Worm (Caenorhabditis elegans) whole organism, young adult: ENCODE measurements around the gene K12H6.10.

ENCODE experiments used
- Y56A3A.18 ChIP-seq: fragments of 200-800 bp; sonication (Bioruptor generic); IDR thresholded peaks from 2 replicates; pipeline ENCODE4 v1.3.6; 2022; ENCODE audit warnings: missing genetic modification reagents, missing genetic modification characterization, missing compliant biosample characterization
- ekl-4 ChIP-seq: fragments of 200-800 bp; sonication (Bioruptor generic); IDR thresholded peaks from 2 replicates; pipeline ENCODE4 v1.3.6; 2022; ENCODE audit warnings: missing genetic modification reagents, missing genetic modification characterization, missing compliant biosample characterization
- pha-4 ChIP-seq: fragments of 150-350 bp; sonication (generic microtip); optimal IDR thresholded peaks from 2 replicates; lab custom pipeline; 2014; ENCODE audit warnings: missing biosample characterization, missing genetic modification reagents, missing genetic modification characterization

ce11 chrII:2859873-2860821, 37.5 kb downstream of the K12H6.10 start:
- peak; percentile 35; the same call in 1 of the 2 replicates for TF ChIP-seq ekl-4 (GFP tag; lab: Robert Waterston, UW)
- no peak for TF ChIP-seq Y56A3A.18
- TF ChIP-seq pha-4 (tag; lab: Kevin White, UChicago) = no peak
